Worm (Caenorhabditis elegans) whole organism, young adult: ENCODE results near the gene ZC404.16.

Experiments used
- B0336.3 ChIP-seq: fragments of 200-800 bp; sonication (Bioruptor generic); IDR thresholded peaks from 2 replicates; pipeline ENCODE4 v1.3.6; 2022; ENCODE audit warnings: missing genetic modification characterization, missing compliant biosample characterization
- F55B11.4 ChIP-seq: sonication (generic microtip); optimal IDR thresholded peaks from 2 replicates; lab custom pipeline; 2016; ENCODE audit warnings: missing compliant biosample characterization, missing genetic modification characterization, borderline replicate concordance; ENCODE audit not compliant: insufficient read depth
- F57A8.1 ChIP-seq: fragments of 200-800 bp; sonication (Bioruptor generic); optimal IDR thresholded peaks from 2 replicates; lab custom pipeline; 2018; ENCODE audit warnings: mild to moderate bottlenecking, missing genetic modification characterization, moderate library complexity, missing compliant biosample characterization
- K11D2.4 ChIP-seq: fragments of 200-800 bp; sonication (Bioruptor generic); IDR thresholded peaks from 2 replicates; pipeline ENCODE4 v1.3.6; 2022; ENCODE audit warnings: missing genetic modification reagents, missing genetic modification characterization, missing compliant biosample characterization
- Y53G8AR.9 ChIP-seq: fragments of 200-800 bp; sonication (Bioruptor generic); conservative IDR thresholded peaks from 2 replicates; pipeline ENCODE4 v1.3.6; 2022; ENCODE audit warnings: missing genetic modification reagents, missing genetic modification characterization, missing compliant biosample characterization
- Y67H2A.10 ChIP-seq: fragments of 200-800 bp; sonication (Bioruptor generic); conservative IDR thresholded peaks from 2 replicates; pipeline ENCODE4 v1.3.6; 2022; ENCODE audit warnings: missing genetic modification reagents, missing genetic modification characterization, missing compliant biosample characterization
- Y79H2A.3 ChIP-seq: fragments of 200-800 bp; sonication (Bioruptor generic); conservative IDR thresholded peaks from 2 replicates; pipeline ENCODE4 v1.3.6; 2022; ENCODE audit warnings: missing genetic modification reagents, missing genetic modification characterization, missing compliant biosample characterization
- Y95B8A.8 ChIP-seq: fragments of 200-800 bp; sonication (Bioruptor generic); IDR thresholded peaks from 2 replicates; pipeline ENCODE4 v1.3.6; 2022; ENCODE audit warnings: missing genetic modification reagents, missing genetic modification characterization, missing compliant biosample characterization
- attf-3 ChIP-seq: fragments of 200-800 bp; sonication (Bioruptor generic); conservative IDR thresholded peaks from 2 replicates; pipeline ENCODE4 v1.3.6; 2022; ENCODE audit warnings: missing genetic modification reagents, missing genetic modification characterization, missing compliant biosample characterization
- attf-5 ChIP-seq: fragments of 200-800 bp; sonication (Bioruptor generic); optimal IDR thresholded peaks from 2 replicates; lab custom pipeline; 2018; ENCODE audit warnings: mild to moderate bottlenecking, missing genetic modification characterization, missing compliant biosample characterization
- cebp-1 ChIP-seq, 2 experiments: fragments of 200-800 bp in 1 of 2; sonication (Bioruptor generic) in 1 of 2; sonication (generic microtip) in 1 of 2; IDR thresholded peaks in 1 of 2; optimal IDR thresholded peaks in 1 of 2; 2 replicates each; pipeline versions ENCODE4 v1.3.6 to Lab custom; 2017 to 2022; ENCODE audit warnings: missing compliant biosample characterization in 2 of 2, missing genetic modification characterization in 2 of 2, mild to moderate bottlenecking in 1 of 2, missing genetic modification reagents in 1 of 2, moderate library complexity in 1 of 2
- cebp-2 ChIP-seq: fragments of 200-800 bp; sonication (Bioruptor generic); IDR thresholded peaks from 2 replicates; pipeline ENCODE4 v1.3.6; 2022; ENCODE audit warnings: missing genetic modification characterization, missing compliant biosample characterization
- ceh-40 ChIP-seq: fragments of 200-800 bp; sonication (Bioruptor generic); IDR thresholded peaks from 2 replicates; pipeline ENCODE4 v1.3.6; 2022; ENCODE audit warnings: missing genetic modification characterization, missing compliant biosample characterization
- die-1 ChIP-seq: sonication (generic microtip); optimal IDR thresholded peaks from 2 replicates; lab custom pipeline; 2016; ENCODE audit warnings: missing genotype, mild to moderate bottlenecking, missing genetic modification characterization, missing compliant biosample characterization
- dpff-1 ChIP-seq: sonication (generic microtip); optimal IDR thresholded peaks from 2 replicates; lab custom pipeline; 2017; ENCODE audit warnings: mild to moderate bottlenecking, missing genetic modification characterization, missing compliant biosample characterization
- dpl-1 ChIP-seq: fragments of 150-350 bp; optimal IDR thresholded peaks from 2 replicates; lab custom pipeline; 2014; ENCODE audit warnings: missing biosample characterization, missing genetic modification reagents, missing genetic modification characterization
- ekl-4 ChIP-seq: fragments of 200-800 bp; sonication (Bioruptor generic); IDR thresholded peaks from 2 replicates; pipeline ENCODE4 v1.3.6; 2022; ENCODE audit warnings: missing genetic modification reagents, missing genetic modification characterization, missing compliant biosample characterization
- hmg-1.2 ChIP-seq: fragments of 200-800 bp; sonication (Bioruptor generic); IDR thresholded peaks from 2 replicates; pipeline ENCODE4 v1.3.6; 2022; ENCODE audit warnings: missing genetic modification reagents, missing genetic modification characterization, missing compliant biosample characterization
- lsl-1 ChIP-seq: fragments of 200-800 bp; sonication (Bioruptor generic); optimal IDR thresholded peaks from 2 replicates; lab custom pipeline; 2018; ENCODE audit warnings: mild to moderate bottlenecking, missing genetic modification characterization, moderate library complexity, missing compliant biosample characterization
- madf-6 ChIP-seq: fragments of 200-800 bp; sonication (Bioruptor generic); IDR thresholded peaks from 2 replicates; pipeline ENCODE4 v1.3.6; 2022; ENCODE audit warnings: missing genetic modification reagents, missing genetic modification characterization, missing compliant biosample characterization
- madf-8 ChIP-seq: fragments of 200-800 bp; sonication (Bioruptor generic); conservative IDR thresholded peaks from 2 replicates; pipeline ENCODE4 v1.3.6; 2022; ENCODE audit warnings: missing genetic modification reagents, missing genetic modification characterization, missing compliant biosample characterization
- mes-4 ChIP-seq: sonication (generic microtip); optimal IDR thresholded peaks from 2 replicates; lab custom pipeline; 2016; ENCODE audit warnings: missing genotype, missing genetic modification characterization, missing compliant biosample characterization
- nhr-179 ChIP-seq: sonication (generic microtip); optimal IDR thresholded peaks from 2 replicates; lab custom pipeline; 2016; ENCODE audit warnings: mild to moderate bottlenecking, missing genetic modification characterization, missing compliant biosample characterization
- snpc-1.1 ChIP-seq: sonication (generic microtip); optimal IDR thresholded peaks from 2 replicates; lab custom pipeline; 2017; ENCODE audit warnings: missing genetic modification characterization, mild to moderate bottlenecking, missing compliant biosample characterization, antibody characterized with exemption, moderate library complexity, missing genotype, missing genetic modification reagents; ENCODE audit not compliant: insufficient read depth
- tbp1 ChIP-seq: fragments of 200-800 bp; sonication (Bioruptor generic); optimal IDR thresholded peaks from 2 replicates; lab custom pipeline; 2018; ENCODE audit warnings: mild to moderate bottlenecking, missing genetic modification characterization, missing compliant biosample characterization
- zfh-2 ChIP-seq: fragments of 200-800 bp; sonication (Bioruptor generic); conservative IDR thresholded peaks from 2 replicates; pipeline ENCODE4 v1.3.6; 2022; ENCODE audit warnings: missing genetic modification reagents, missing genetic modification characterization, missing compliant biosample characterization
- zim-3 ChIP-seq: sonication (generic microtip); optimal IDR thresholded peaks from 2 replicates; lab custom pipeline; 2017; ENCODE audit warnings: mild to moderate bottlenecking, missing genetic modification characterization, moderate library complexity, missing compliant biosample characterization
- ztf-22 ChIP-seq: fragments of 200-800 bp; sonication (Bioruptor generic); optimal IDR thresholded peaks from 2 replicates; lab custom pipeline; 2018; ENCODE audit warnings: mild to moderate bottlenecking, missing genetic modification characterization, moderate library complexity, missing compliant biosample characterization

Gene ZC404.16

DNA sequence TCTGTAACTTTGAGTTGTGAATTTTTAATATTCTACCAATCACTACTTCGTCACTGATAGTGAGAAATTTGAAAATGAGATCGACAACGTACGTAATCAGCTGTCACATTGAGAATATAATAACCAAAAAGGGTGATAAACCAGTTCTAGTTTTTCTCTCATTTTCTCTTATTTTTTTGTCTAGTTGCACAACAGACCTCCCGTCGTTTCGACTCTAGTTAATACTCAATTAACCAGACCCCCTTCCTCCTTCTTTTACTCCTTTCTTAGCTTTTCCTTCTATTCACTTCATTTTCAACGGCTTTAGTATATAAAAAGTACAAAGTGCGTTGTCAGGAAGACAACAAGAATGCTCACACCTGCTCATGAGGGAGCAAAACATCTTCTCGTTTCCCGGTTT, 46.4 kb downstream of the ZC404.16 start, which contains the start of gene ZC487.1:
Gene ZC487.1, plus strand, starts transcription at position 301 of the 400 bp plus-strand sequence.
- TF ChIP-seq madf-6 (no peak), Y67H2A.10 (GFP tag; lab: Robert Waterston, UW) (no peak), tbp1 (GFP tag; lab: Kevin White, UChicago) (no peak), cebp-1 (GFP tag; IDR thresholded peaks at IDR 0.05; lab: Robert Waterston, UW) (no peak), cebp-1 (tag; optimal IDR thresholded peaks at IDR 0.05; lab: Kevin White, UChicago) (no peak), lsl-1 (GFP tag; lab: Kevin White, UChicago) (no peak), dpff-1 (tag; lab: Kevin White, UChicago) (no peak), Y95B8A.8 (GFP tag; lab: Robert Waterston, UW) (no peak), nhr-179 (tag; lab: Kevin White, UChicago) (no peak), ceh-40 (GFP tag; lab: Robert Waterston, UW) (no peak), F57A8.1 (GFP tag; lab: Kevin White, UChicago) (no peak), ekl-4 (GFP tag; lab: Robert Waterston, UW) (no peak), cebp-2 (no peak), attf-5 (GFP tag; lab: Kevin White, UChicago) (no peak), Y53G8AR.9 (GFP tag; lab: Robert Waterston, UW) (no peak)

- TF ChIP-seq zfh-2 (no peak), madf-8 (GFP tag; lab: Robert Waterston, UW) (no peak), snpc-1.1 (tag; lab: Kevin White, UChicago) (no peak), ztf-22 (GFP tag; lab: Kevin White, UChicago) (no peak), F55B11.4 (tag; lab: Kevin White, UChicago) (no peak), dpl-1 (GFP tag; lab: Kevin White, UChicago) (no peak), zim-3 (tag; lab: Kevin White, UChicago) (no peak), die-1 (tag; lab: Kevin White, UChicago) (no peak), hmg-1.2 (GFP tag; lab: Robert Waterston, UW) (no peak), Y79H2A.3 (GFP tag; lab: Robert Waterston, UW) (no peak), Y95B8A.8 (GFP tag; lab: Robert Waterston, UW) (no peak), lsl-1 (GFP tag; lab: Kevin White, UChicago) (no peak), cebp-1 (GFP tag; IDR thresholded peaks at IDR 0.05; lab: Robert Waterston, UW) (no peak), cebp-1 (tag; optimal IDR thresholded peaks at IDR 0.05; lab: Kevin White, UChicago) (no peak)
These were observed 47.4 kb downstream of the ZC404.16 start for ce11 chrV:6726279-6726678.

DNA sequence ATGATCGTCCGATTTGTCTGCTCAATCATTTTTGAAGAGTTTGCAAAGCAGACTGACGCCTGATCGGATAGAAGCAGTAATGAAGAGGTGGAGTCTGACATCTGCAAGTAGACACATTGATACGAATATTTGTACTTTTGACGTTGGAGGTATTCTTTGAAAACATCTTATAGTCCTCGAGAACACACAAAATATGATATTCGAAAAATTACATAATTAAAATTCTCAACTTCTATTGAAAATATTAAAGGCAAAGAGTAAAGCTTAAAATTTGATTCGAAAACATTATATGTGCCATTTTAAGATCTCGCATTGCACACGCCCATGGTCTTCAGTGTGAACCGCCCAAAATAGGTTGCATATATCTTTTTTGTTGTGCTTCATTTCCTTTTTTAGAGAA, 51.3 kb downstream of the ZC404.16 start, which contains the start of gene ZC487.2:
Gene ZC487.2, minus strand, starts transcription at position 101 of the 400 bp plus-strand sequence.
- TF ChIP-seq attf-3 (GFP tag; lab: Robert Waterston, UW): no peak
- no peak for TF ChIP-seq mes-4 (tag; lab: Kevin White, UChicago)
- TF ChIP-seq ekl-4 (GFP tag; lab: Robert Waterston, UW): no peak
- TF ChIP-seq B0336.3 (GFP tag; lab: Robert Waterston, UW): no peak
- no peak for TF ChIP-seq K11D2.4 (GFP tag; lab: Robert Waterston, UW)
